Fruit fly (Drosophila melanogaster) whole organism, embryonic: ENCODE measurements around the gene Traf4.

ENCODE experiments used
- Asciz ChIP-seq: fragments of 200-800 bp; sonication (Bioruptor generic); optimal IDR thresholded peaks from 2 replicates; lab custom pipeline; 2017; ENCODE audit warnings: missing biosample characterization, mild to moderate bottlenecking, missing genetic modification characterization, missing genetic modification reagents
- Bdp1 ChIP-seq: fragments of 200-800 bp; sonication (Bioruptor generic); optimal IDR thresholded peaks from 3 replicates; lab custom pipeline; 2016; ENCODE audit warnings: missing biosample characterization, missing genetic modification characterization
- CG10267 ChIP-seq: fragments of 200-800 bp; sonication (Bioruptor generic); optimal IDR thresholded peaks from 2 replicates; lab custom pipeline; 2018; ENCODE audit warnings: missing biosample characterization, mild to moderate bottlenecking, missing genetic modification characterization, moderate library complexity
- CG10431 ChIP-seq: fragments of 200-800 bp; sonication (Bioruptor generic); optimal IDR thresholded peaks from 3 replicates; lab custom pipeline; 2018; ENCODE audit warnings: missing biosample characterization, mild to moderate bottlenecking, missing genetic modification characterization
- CG11504 ChIP-seq: fragments of 200-800 bp; sonication (Bioruptor generic); optimal IDR thresholded peaks from 3 replicates; lab custom pipeline; 2019; ENCODE audit warnings: missing biosample characterization, mild to moderate bottlenecking, missing genetic modification characterization, moderate library complexity
- CG11560 ChIP-seq: fragments of 200-800 bp; sonication (Bioruptor generic); IDR thresholded peaks from 3 replicates; pipeline ENCODE4 v1.3.6; 2022; ENCODE audit warnings: missing biosample characterization, missing genetic modification characterization
- CG12071 ChIP-seq: fragments of 200-800 bp; sonication (Bioruptor generic); optimal IDR thresholded peaks from 3 replicates; lab custom pipeline; 2018; ENCODE audit warnings: missing biosample characterization, mild to moderate bottlenecking, missing genetic modification characterization
- CG12236 ChIP-seq: fragments of 200-800 bp; sonication (Bioruptor generic); optimal IDR thresholded peaks from 2 replicates; lab custom pipeline; 2016; ENCODE audit warnings: missing biosample characterization, missing genetic modification characterization
- CG12299 ChIP-seq: fragments of 200-800 bp; sonication (Bioruptor generic); optimal IDR thresholded peaks from 2 replicates; lab custom pipeline; 2018; ENCODE audit warnings: missing biosample characterization, mild to moderate bottlenecking, missing genetic modification characterization
- CG1602 ChIP-seq: fragments of 200-800 bp; sonication (Bioruptor generic); optimal IDR thresholded peaks from 3 replicates; lab custom pipeline; 2016; ENCODE audit warnings: missing biosample characterization, missing genetic modification characterization
- CG16863 ChIP-seq: fragments of 200-800 bp; sonication (Bioruptor generic); optimal IDR thresholded peaks from 3 replicates; lab custom pipeline; 2016; ENCODE audit warnings: missing biosample characterization, missing genetic modification characterization
- CG17802 ChIP-seq: fragments of 200-800 bp; sonication (Bioruptor generic); optimal IDR thresholded peaks from 2 replicates; lab custom pipeline; 2018; ENCODE audit warnings: missing biosample characterization, mild to moderate bottlenecking, missing genetic modification characterization, moderate library complexity
- CG18764 ChIP-seq: fragments of 200-800 bp; sonication (Bioruptor generic); optimal IDR thresholded peaks from 3 replicates; lab custom pipeline; 2016; ENCODE audit warnings: missing biosample characterization, missing genetic modification characterization
- CG2129 ChIP-seq: fragments of 200-800 bp; sonication (Bioruptor generic); IDR thresholded peaks from 2 replicates; pipeline ENCODE4 v1.3.6; 2022; ENCODE audit warnings: missing biosample characterization, missing genetic modification characterization; ENCODE audit not compliant: partially characterized antibody
- CG2678 ChIP-seq: fragments of 200-800 bp; sonication (Bioruptor generic); optimal IDR thresholded peaks from 3 replicates; lab custom pipeline; 2019; ENCODE audit warnings: missing biosample characterization, mild to moderate bottlenecking, missing genetic modification characterization, moderate library complexity
- CG30403 ChIP-seq: fragments of 200-800 bp; sonication (Bioruptor generic); optimal IDR thresholded peaks from 3 replicates; lab custom pipeline; 2016; ENCODE audit warnings: missing biosample characterization, missing genetic modification characterization
- CG31365 ChIP-seq: fragments of 200-800 bp; sonication (Bioruptor generic); optimal IDR thresholded peaks from 2 replicates; lab custom pipeline; 2018; ENCODE audit warnings: missing biosample characterization, mild to moderate bottlenecking, missing genetic modification characterization
- CG4360 ChIP-seq: fragments of 200-800 bp; sonication (Bioruptor generic); IDR thresholded peaks from 2 replicates; pipeline ENCODE4 v1.3.6; 2022; ENCODE audit warnings: missing biosample characterization, missing genetic modification characterization
- CG4424 ChIP-seq: fragments of 200-800 bp; sonication (Bioruptor generic); optimal IDR thresholded peaks from 3 replicates; lab custom pipeline; 2016; ENCODE audit warnings: missing biosample characterization, missing genetic modification characterization
- CG4707 ChIP-seq: fragments of 200-800 bp; sonication (Bioruptor generic); optimal IDR thresholded peaks from 2 replicates; lab custom pipeline; 2018; ENCODE audit warnings: missing biosample characterization, mild to moderate bottlenecking, missing genetic modification characterization, moderate library complexity
- CG6765 ChIP-seq: fragments of 200-800 bp; sonication (Bioruptor generic); optimal IDR thresholded peaks from 3 replicates; lab custom pipeline; 2017; ENCODE audit warnings: missing biosample characterization, mild to moderate bottlenecking, missing genetic modification characterization
- CG8944 ChIP-seq: fragments of 200-800 bp; sonication (Bioruptor generic); optimal IDR thresholded peaks from 3 replicates; lab custom pipeline; 2016; ENCODE audit warnings: missing biosample characterization, missing genetic modification characterization
- CG9215 ChIP-seq: fragments of 200-800 bp; sonication (Bioruptor generic); IDR thresholded peaks from 2 replicates; pipeline ENCODE4 v1.3.6; 2022; ENCODE audit warnings: missing biosample characterization, missing genetic modification characterization
- Gug ChIP-seq: fragments of 200-800 bp; sonication (Bioruptor generic); IDR thresholded peaks from 4 replicates; pipeline ENCODE4 v1.3.6; 2022; ENCODE audit warnings: missing biosample characterization, missing genetic modification characterization
- Hand ChIP-seq: fragments of 200-800 bp; sonication (Bioruptor generic); optimal IDR thresholded peaks from 2 replicates; lab custom pipeline; 2017; ENCODE audit warnings: mild to moderate bottlenecking, missing biosample characterization, missing genetic modification reagents, missing genetic modification characterization
- NC2α ChIP-seq: fragments of 200-800 bp; sonication (Bioruptor generic); optimal IDR thresholded peaks from 2 replicates; lab custom pipeline; 2016; ENCODE audit warnings: missing biosample characterization, missing genetic modification characterization
- NFAT ChIP-seq: fragments of 200-800 bp; sonication (Bioruptor generic); IDR thresholded peaks from 2 replicates; pipeline ENCODE4 v1.3.6; 2022; ENCODE audit warnings: missing biosample characterization, missing genetic modification characterization
- Stat92E ChIP-seq, 3 experiments: fragments of >200 bp in 2 of 3; fragments of 200-800 bp in 1 of 3; sonication (Bioruptor generic) in 1 of 3; optimal IDR thresholded peaks; 2 replicates each; lab custom pipeline; 2017 to 2019; ENCODE audit warnings: missing biosample characterization in 3 of 3, missing genetic modification characterization in 3 of 3, mild to moderate bottlenecking in 1 of 3, moderate library complexity in 1 of 3
- al ChIP-seq: fragments of 200-800 bp; sonication (Bioruptor generic); IDR thresholded peaks from 2 replicates; pipeline ENCODE4 v1.3.6; 2022; ENCODE audit warnings: missing biosample characterization, missing genetic modification characterization
- bsh ChIP-seq, 2 experiments: fragments of 200-800 bp; sonication (Bioruptor generic); optimal IDR thresholded peaks; 2 replicates each; lab custom pipeline; 2017 to 2018; ENCODE audit warnings: mild to moderate bottlenecking in 2 of 2, missing biosample characterization in 2 of 2, missing genetic modification characterization in 2 of 2, moderate library complexity in 1 of 2
- btn ChIP-seq: fragments of 200-800 bp; sonication (Bioruptor generic); optimal IDR thresholded peaks from 2 replicates; lab custom pipeline; 2016; ENCODE audit warnings: missing biosample characterization, missing genetic modification characterization
- crp ChIP-seq, 2 experiments: fragments of 200-800 bp; sonication (Bioruptor generic); optimal IDR thresholded peaks; 2 replicates in 1 of 2; 3 replicates in 1 of 2; lab custom pipeline; 2017; ENCODE audit warnings: missing biosample characterization in 2 of 2, missing genetic modification characterization in 2 of 2, mild to moderate bottlenecking in 1 of 2, moderate library complexity in 1 of 2
- da ChIP-seq: fragments of 200-800 bp; sonication (Bioruptor generic); optimal IDR thresholded peaks from 2 replicates; lab custom pipeline; 2016; ENCODE audit warnings: missing biosample characterization, missing genetic modification characterization
- fd102C ChIP-seq: fragments of 200-800 bp; sonication (Bioruptor generic); optimal IDR thresholded peaks from 2 replicates; lab custom pipeline; 2018; ENCODE audit warnings: missing biosample characterization, mild to moderate bottlenecking, missing genetic modification characterization, moderate library complexity
- kah ChIP-seq: fragments of 200-800 bp; sonication (Bioruptor generic); optimal IDR thresholded peaks from 2 replicates; lab custom pipeline; 2018; ENCODE audit warnings: missing biosample characterization, mild to moderate bottlenecking, missing genetic modification characterization
- nerfin-2 ChIP-seq: fragments of 200-800 bp; sonication (Bioruptor generic); IDR thresholded peaks from 2 replicates; pipeline ENCODE4 v1.3.6; 2022; ENCODE audit warnings: missing biosample characterization, missing genetic modification characterization; ENCODE audit not compliant: partially characterized antibody
- p53 ChIP-seq: fragments of 200-800 bp; sonication (Bioruptor generic); optimal IDR thresholded peaks from 2 replicates; lab custom pipeline; 2016; ENCODE audit warnings: missing biosample characterization, missing genetic modification characterization
- pb ChIP-seq: fragments of 200-800 bp; sonication (Bioruptor generic); optimal IDR thresholded peaks from 3 replicates; lab custom pipeline; 2016; ENCODE audit warnings: missing biosample characterization, missing genetic modification characterization
- pho ChIP-seq: fragments of 200-800 bp; sonication (Bioruptor generic); optimal IDR thresholded peaks from 2 replicates; lab custom pipeline; 2016; ENCODE audit warnings: missing biosample characterization, missing genetic modification characterization
- sc ChIP-seq, 3 experiments: fragments of >200 bp in 2 of 3; fragments of 200-800 bp in 1 of 3; sonication (Bioruptor generic) in 1 of 3; optimal IDR thresholded peaks; 2 replicates in 2 of 3; 3 replicates in 1 of 3; lab custom pipeline; 2017; ENCODE audit warnings: mild to moderate bottlenecking in 1 of 3, missing biosample characterization in 1 of 3, missing genetic modification characterization in 1 of 3, missing genetic modification reagents in 1 of 3
- seq ChIP-seq: fragments of 200-800 bp; sonication (Bioruptor generic); IDR thresholded peaks from 2 replicates; pipeline ENCODE4 v1.3.6; 2022; ENCODE audit warnings: missing biosample characterization, missing genetic modification characterization
- sim ChIP-seq: fragments of 200-800 bp; sonication (Bioruptor generic); IDR thresholded peaks from 2 replicates; pipeline ENCODE4 v1.3.6; 2022; ENCODE audit warnings: missing biosample characterization, missing genetic modification characterization
- slou ChIP-seq: fragments of 200-800 bp; sonication (Bioruptor generic); optimal IDR thresholded peaks from 3 replicates; lab custom pipeline; 2016; ENCODE audit warnings: missing biosample characterization, missing genetic modification characterization
- slp2 ChIP-seq: fragments of 200-800 bp; sonication (Bioruptor generic); optimal IDR thresholded peaks from 2 replicates; lab custom pipeline; 2016; ENCODE audit warnings: missing biosample characterization, missing genetic modification characterization
- so ChIP-seq: fragments of 200-800 bp; sonication (Bioruptor generic); IDR thresholded peaks from 3 replicates; pipeline ENCODE4 v1.3.6; 2022; ENCODE audit warnings: missing biosample characterization, missing genetic modification characterization
- tll ChIP-seq, 2 experiments: fragments of 200-800 bp in 1 of 2; fragments of >200 bp in 1 of 2; sonication (Bioruptor generic) in 1 of 2; optimal IDR thresholded peaks; 2 replicates each; lab custom pipeline; 2017 to 2019; ENCODE audit warnings: missing biosample characterization in 2 of 2, missing genetic modification characterization in 2 of 2, mild to moderate bottlenecking in 1 of 2, moderate library complexity in 1 of 2
- vfl ChIP-seq: fragments of 200-800 bp; sonication (Bioruptor generic); optimal IDR thresholded peaks from 2 replicates; lab custom pipeline; 2016; ENCODE audit warnings: missing biosample characterization, missing genetic modification characterization
- vvl ChIP-seq: fragments of 200-800 bp; sonication (Bioruptor generic); IDR thresholded peaks from 2 replicates; pipeline ENCODE4 v1.3.6; 2022; ENCODE audit warnings: missing biosample characterization, missing genetic modification characterization
- z ChIP-seq: fragments of 200-800 bp; sonication (Bioruptor generic); IDR thresholded peaks from 3 replicates; pipeline ENCODE4 v1.3.6; 2022; ENCODE audit warnings: missing biosample characterization, missing genetic modification characterization

Traf4 gene

dm6 chr2L:4350683-4351324 lies 10.9 kb upstream of the Traf4 start (continued):
- TF ChIP-seq CG17802 (peak; percentile 14), CG12299 (peak; percentile 22), NC2α (GFP tag; lab: Kevin White, UChicago) (peak; percentile 44), kah (GFP tag; lab: Kevin White, UChicago) (no peak), vvl (GFP tag; lab: Robert Waterston, UW) (peak; percentile 77), z (GFP tag; lab: Robert Waterston, UW) (peak; percentile 57; the same call in 2 of the 3 replicates), fd102C (peak; percentile 82), CG2678 (tag; lab: Kevin White, UChicago) (peak; percentile 55), CG9215 (0 out of 2 replicates have a peak, but pooled peaks have one; percentile 32), so (GFP tag; lab: Robert Waterston, UW) (no peak), da (GFP tag; lab: Kevin White, UChicago) (peak; percentile 4), bsh (GFP tag; optimal IDR thresholded peaks at IDR 0.05; lab: Kevin White, UChicago) (peak in 1 of 2 experiments; percentile 72), CG18764 (peak; percentile 26), CG10431 (no peak), CG11560 (tag; lab: Robert Waterston, UW) (no peak), CG8944 (GFP tag; lab: Kevin White, UChicago) (peak; percentile 49), slou (GFP tag; lab: Kevin White, UChicago) (no peak), Hand (GFP tag; lab: Kevin White, UChicago) (no peak), CG11504 (tag; lab: Kevin White, UChicago) (peak; percentile 48), vfl (GFP tag; lab: Kevin White, UChicago) (no peak), CG12071 (no peak), btn (GFP tag; lab: Kevin White, UChicago) (peak; percentile 20), p53 (GFP tag; lab: Kevin White, UChicago) (no peak), CG10267 (tag; lab: Kevin White, UChicago) (peak; percentile 88), CG30403 (GFP tag; lab: Kevin White, UChicago) (peak; percentile 60), CG16863 (GFP tag; lab: Kevin White, UChicago) (peak; percentile 67), Gug (GFP tag; lab: Robert Waterston, UW) (peak; percentile 18; the same call in 1 of the 4 replicates), al (GFP tag; lab: Robert Waterston, UW) (no peak), seq (GFP tag; lab: Robert Waterston, UW) (no peak), sim (GFP tag; lab: Robert Waterston, UW) (peak; percentile 65; the same call in 1 of the 2 replicates), CG1602 (peak; percentile 71), CG4424 (GFP tag; lab: Kevin White, UChicago) (peak; percentile 81), CG12236 (GFP tag; lab: Kevin White, UChicago) (peak; percentile 55), CG4707 (GFP tag; lab: Kevin White, UChicago) (peak; percentile 16), Bdp1 (peak; percentile 21), tll (GFP tag; optimal IDR thresholded peaks at IDR 0.05; lab: Kevin White, UChicago) (peak in 1 of 2 experiments; percentile 41), CG2129 (no peak), slp2 (GFP tag; lab: Kevin White, UChicago) (peak; percentile 14), pb (GFP tag; lab: Kevin White, UChicago) (no peak), CG4360 (GFP tag; lab: Robert Waterston, UW) (peak; percentile 59), crp (GFP tag; optimal IDR thresholded peaks at IDR 0.05; lab: Kevin White, UChicago) (no peak), Stat92E (GFP tag; optimal IDR thresholded peaks at IDR 0.05; lab: Kevin White, UChicago) (peak in 1 of 3 experiments; percentile 14), pho (GFP tag; lab: Kevin White, UChicago) (no peak), sc (optimal IDR thresholded peaks at IDR 0.05; lab: Kevin White, UChicago) (no peak), sc (GFP tag; optimal IDR thresholded peaks at IDR 0.05; lab: Kevin White, UChicago) (peak; percentile 25), nerfin-2 (GFP tag; lab: Robert Waterston, UW) (no peak), NFAT (GFP tag; lab: Robert Waterston, UW) (no peak), Asciz (GFP tag; lab: Kevin White, UChicago) (no peak), CG31365 (no peak), CG6765 (GFP tag; lab: Kevin White, UChicago) (no peak)
